Worm (Caenorhabditis elegans) whole organism, L4 larva: Measurements from ENCODE around the gene Y110A2AL.4.
A peak's percentile ranks its signal among the peaks of the same experiment; 100 is the strongest.

ENCODE experiments used
- F26F4.8 ChIP-seq: fragments of 200-800 bp; sonication (Bioruptor generic); conservative IDR thresholded peaks from 2 replicates; pipeline ENCODE4 v1.3.6; 2022; ENCODE audit warnings: missing genetic modification characterization, missing compliant biosample characterization
- F37D6.2 ChIP-seq: sonication (generic microtip); optimal IDR thresholded peaks from 2 replicates; lab custom pipeline; 2016; ENCODE audit warnings: mild to moderate bottlenecking, missing genetic modification characterization, missing compliant biosample characterization
- F44E2.7 ChIP-seq: fragments of 200-800 bp; sonication (Bioruptor generic); IDR thresholded peaks from 2 replicates; pipeline ENCODE4 v2.1.2; 2022; ENCODE audit warnings: missing genetic modification characterization, missing compliant biosample characterization
- T20F7.1 ChIP-seq: fragments of 200-800 bp; sonication (Bioruptor generic); optimal IDR thresholded peaks from 2 replicates; lab custom pipeline; 2018; ENCODE audit warnings: mild to moderate bottlenecking, missing genetic modification characterization, missing compliant biosample characterization
- T26A8.4 ChIP-seq: fragments of 200-800 bp; sonication (Bioruptor generic); IDR thresholded peaks from 2 replicates; pipeline ENCODE4 v1.3.6; 2022; ENCODE audit warnings: missing genetic modification characterization, missing compliant biosample characterization
- Y5F2A.4 ChIP-seq: fragments of 200-800 bp; sonication (Bioruptor generic); optimal IDR thresholded peaks from 2 replicates; lab custom pipeline; 2018; ENCODE audit warnings: mild to moderate bottlenecking, missing genetic modification characterization, missing compliant biosample characterization
- ZK546.5 ChIP-seq, 2 experiments: sonication (generic microtip); optimal IDR thresholded peaks; 2 replicates each; lab custom pipeline; 2017; ENCODE audit warnings: missing biosample characterization in 2 of 2, missing genetic modification characterization in 2 of 2
- aha-1 ChIP-seq: fragments of 150-350 bp; peaks from one replicate; lab custom pipeline; 2014; ENCODE audit warnings: missing biosample characterization, missing genetic modification characterization
- aly-2 ChIP-seq: sonication (generic microtip); optimal IDR thresholded peaks from 2 replicates; lab custom pipeline; 2018; ENCODE audit warnings: missing biosample characterization, missing genetic modification characterization
- ama-1 ChIP-seq: fragments of 150-350 bp; optimal IDR thresholded peaks from 2 replicates; lab custom pipeline; 2014; ENCODE audit warnings: inconsistent platforms, mixed read lengths
- arid-1 ChIP-seq: fragments of 200-800 bp; sonication (Bioruptor generic); conservative IDR thresholded peaks from 2 replicates; pipeline ENCODE4 v1.3.6; 2022; ENCODE audit warnings: missing genetic modification reagents, missing genetic modification characterization, missing compliant biosample characterization
- ceh-20 ChIP-seq: fragments of 200-800 bp; sonication (Bioruptor generic); IDR thresholded peaks from 2 replicates; pipeline ENCODE4 v1.3.6; 2022; ENCODE audit warnings: missing genetic modification reagents, missing genetic modification characterization, missing compliant biosample characterization
- ceh-32 ChIP-seq: sonication (generic microtip); optimal IDR thresholded peaks from 2 replicates; lab custom pipeline; 2016; ENCODE audit warnings: mild to moderate bottlenecking, missing genetic modification characterization, missing compliant biosample characterization; ENCODE audit not compliant: poor library complexity
- ceh-62 ChIP-seq: sonication (generic microtip); optimal IDR thresholded peaks from 2 replicates; lab custom pipeline; 2017; ENCODE audit warnings: missing biosample characterization, missing genetic modification characterization
- cey-2 ChIP-seq: sonication (generic microtip); optimal IDR thresholded peaks from 3 replicates; lab custom pipeline; 2017; ENCODE audit warnings: missing genetic modification characterization, mild to moderate bottlenecking, missing compliant biosample characterization, antibody characterized with exemption, borderline replicate concordance; ENCODE audit not compliant: insufficient read depth
- daf-12 ChIP-seq: fragments of 150-350 bp; optimal IDR thresholded peaks from 2 replicates; lab custom pipeline; 2014; ENCODE audit warnings: missing biosample characterization, missing genetic modification reagents, missing genetic modification characterization
- dve-1 ChIP-seq: sonication (generic microtip); optimal IDR thresholded peaks from 2 replicates; lab custom pipeline; 2017; ENCODE audit warnings: antibody characterized with exemption, mild to moderate bottlenecking, missing genetic modification characterization, missing compliant biosample characterization; ENCODE audit not compliant: insufficient read depth
- hlh-30 ChIP-seq: sonication (generic microtip); optimal IDR thresholded peaks from 2 replicates; lab custom pipeline; 2017; ENCODE audit warnings: antibody characterized with exemption, mild to moderate bottlenecking, missing genetic modification characterization, missing compliant biosample characterization; ENCODE audit not compliant: insufficient read depth
- lim-7 ChIP-seq: fragments of 200-800 bp; sonication (Bioruptor generic); IDR thresholded peaks from 2 replicates; pipeline ENCODE4 v1.3.6; 2022; ENCODE audit warnings: missing genetic modification characterization, missing compliant biosample characterization
- lin-13 ChIP-seq: fragments of 150-350 bp; optimal IDR thresholded peaks from 2 replicates; lab custom pipeline; 2014; ENCODE audit warnings: missing biosample characterization, missing genetic modification reagents, missing genetic modification characterization
- lin-15B ChIP-seq: fragments of 150-350 bp; sonication (generic microtip); optimal IDR thresholded peaks from 3 replicates; lab custom pipeline; 2014; ENCODE audit warnings: missing biosample characterization, missing genetic modification characterization
- lin-29 ChIP-seq: fragments of 200-800 bp; sonication (Bioruptor generic); IDR thresholded peaks from 2 replicates; pipeline ENCODE4 v1.3.6; 2022; ENCODE audit warnings: missing genetic modification reagents, missing genetic modification characterization, missing compliant biosample characterization
- lsy-2 ChIP-seq, 2 experiments: fragments of 150-350 bp in 1 of 2; sonication (generic microtip) in 1 of 2; optimal IDR thresholded peaks; 2 replicates each; lab custom pipeline; 2014 to 2017; ENCODE audit warnings: missing biosample characterization in 2 of 2, missing genetic modification characterization in 2 of 2
- mdl-1 ChIP-seq, 2 experiments: fragments of 150-350 bp in 1 of 2; sonication (generic microtip) in 1 of 2; optimal IDR thresholded peaks; 2 replicates each; lab custom pipeline; 2014 to 2017; ENCODE audit warnings: missing biosample characterization in 2 of 2, missing genetic modification characterization in 2 of 2
- mxl-3 ChIP-seq: fragments of 200-800 bp; sonication (Bioruptor generic); optimal IDR thresholded peaks from 2 replicates; lab custom pipeline; 2018; ENCODE audit warnings: mild to moderate bottlenecking, missing genetic modification characterization, missing compliant biosample characterization
- nhr-102 ChIP-seq: sonication (generic microtip); optimal IDR thresholded peaks from 2 replicates; lab custom pipeline; 2016; ENCODE audit warnings: mild to moderate bottlenecking, missing genetic modification characterization, moderate library complexity, missing compliant biosample characterization
- nhr-11 ChIP-seq: fragments of 150-350 bp; optimal IDR thresholded peaks from 2 replicates; lab custom pipeline; 2014; ENCODE audit warnings: missing biosample characterization, missing genetic modification characterization
- nhr-237 ChIP-seq: sonication (generic microtip); optimal IDR thresholded peaks from 2 replicates; lab custom pipeline; 2017; ENCODE audit warnings: missing biosample characterization, missing genetic modification characterization
- nhr-28 ChIP-seq: fragments of 150-350 bp; optimal IDR thresholded peaks from 2 replicates; lab custom pipeline; 2014; ENCODE audit warnings: missing biosample characterization, missing genetic modification characterization
- nhr-41 ChIP-seq: fragments of 200-800 bp; sonication (Bioruptor generic); IDR thresholded peaks from 2 replicates; pipeline ENCODE4 v1.3.6; 2022; ENCODE audit warnings: missing genetic modification reagents, missing genetic modification characterization, missing compliant biosample characterization
- nhr-6 ChIP-seq: fragments of 150-350 bp; optimal IDR thresholded peaks from 2 replicates; lab custom pipeline; 2014; ENCODE audit warnings: missing biosample characterization, missing genetic modification characterization
- nhr-76 ChIP-seq: fragments of 150-350 bp; optimal IDR thresholded peaks from 2 replicates; lab custom pipeline; 2014; ENCODE audit warnings: missing biosample characterization, missing genetic modification characterization
- rbr-2 ChIP-seq: sonication (generic microtip); optimal IDR thresholded peaks from 2 replicates; lab custom pipeline; 2016; ENCODE audit warnings: missing genotype, missing genetic modification characterization, missing compliant biosample characterization
- set-16 ChIP-seq: fragments of 200-800 bp; sonication (Bioruptor generic); IDR thresholded peaks from 2 replicates; pipeline ENCODE4 v1.3.6; 2022; ENCODE audit warnings: missing genetic modification reagents, missing genetic modification characterization, missing compliant biosample characterization
- skn-1 ChIP-seq: fragments of 150-350 bp; optimal IDR thresholded peaks from 2 replicates; lab custom pipeline; 2014; ENCODE audit warnings: missing biosample characterization, missing genetic modification characterization
- snpc-1.2 ChIP-seq: fragments of 200-800 bp; sonication (Bioruptor generic); IDR thresholded peaks from 2 replicates; pipeline ENCODE4 v1.3.6; 2022; ENCODE audit warnings: missing genetic modification reagents, missing genetic modification characterization, missing compliant biosample characterization
- snpc-4 ChIP-seq: fragments of 150-350 bp; optimal IDR thresholded peaks from 2 replicates; lab custom pipeline; 2014; ENCODE audit warnings: missing biosample characterization, missing genetic modification characterization
- tra-1 ChIP-seq: fragments of 200-800 bp; sonication (Bioruptor generic); IDR thresholded peaks from 2 replicates; pipeline ENCODE4 v1.3.6; 2022; ENCODE audit warnings: missing genetic modification reagents, missing genetic modification characterization, missing compliant biosample characterization
- unc-130 ChIP-seq: sonication (generic microtip); optimal IDR thresholded peaks from 2 replicates; lab custom pipeline; 2016; ENCODE audit warnings: missing genetic modification reagents, missing genetic modification characterization, missing compliant biosample characterization
- unc-62 ChIP-seq, 3 experiments: fragments of 150-350 bp in 1 of 3; sonication (generic microtip); optimal IDR thresholded peaks in 2 of 3; peaks in 1 of 3; 1 replicate in 1 of 3; 2 replicates in 2 of 3; lab custom pipeline; 2014 to 2017; ENCODE audit warnings: missing biosample characterization in 3 of 3, missing genetic modification characterization in 3 of 3, missing genetic modification reagents in 3 of 3, missing genotype in 1 of 3
- vab-7 ChIP-seq: fragments of 200-800 bp; sonication (Bioruptor generic); IDR thresholded peaks from 2 replicates; pipeline ENCODE4 v1.3.6; 2022; ENCODE audit warnings: missing genetic modification reagents, missing genetic modification characterization, missing compliant biosample characterization
- zag-1 ChIP-seq: fragments of 150-350 bp; optimal IDR thresholded peaks from 2 replicates; lab custom pipeline; 2014; ENCODE audit warnings: missing biosample characterization, missing genetic modification characterization
- zfp-2 ChIP-seq: sonication (generic microtip); optimal IDR thresholded peaks from 2 replicates; lab custom pipeline; 2016; ENCODE audit warnings: mild to moderate bottlenecking, missing genetic modification characterization, missing compliant biosample characterization
- zfp-3 ChIP-seq: fragments of 200-800 bp; sonication (Bioruptor generic); conservative IDR thresholded peaks from 2 replicates; pipeline ENCODE4 v1.3.6; 2022; ENCODE audit warnings: missing genetic modification reagents, missing genetic modification characterization, missing compliant biosample characterization

Gene Y110A2AL.4

ce11 chrII:2836853-2837252 is 2.3 kb upstream of the Y110A2AL.4 start, which contains the start of gene K12H6.7:
TSS of gene K12H6.7 (minus strand) at chrII:2836953.
- no peak for TF ChIP-seq lsy-2 (tag; optimal IDR thresholded peaks at IDR 0.05; lab: Kevin White, UChicago)
- TF ChIP-seq nhr-6 (tag; lab: Kevin White, UChicago): no peak
- no peak for TF ChIP-seq snpc-1.2 (GFP tag; lab: Robert Waterston, UW)
- no peak for TF ChIP-seq F26F4.8 (GFP tag; lab: Robert Waterston, UW)
- TF ChIP-seq nhr-28 (tag; lab: Kevin White, UChicago): no peak
- TF ChIP-seq lim-7: no peak
- no peak for TF ChIP-seq vab-7 (GFP tag; lab: Robert Waterston, UW)
- no peak for TF ChIP-seq nhr-76
- TF ChIP-seq zfp-3 (GFP tag; lab: Robert Waterston, UW): no peak
- no peak for TF ChIP-seq ama-1 (lab: Kevin White, UChicago)
- no peak for TF ChIP-seq nhr-11

ce11 chrII:2841529-2841928 is 2.4 kb downstream of the Y110A2AL.4 start, which contains the start of gene Y110A2AL.6:
TSS of gene Y110A2AL.6 (minus strand) at chrII:2841629.
- TF ChIP-seq unc-130 (GFP tag; lab: Kevin White, UChicago): no peak
- no peak for TF ChIP-seq nhr-41 (GFP tag; lab: Robert Waterston, UW)
- no peak for TF ChIP-seq lin-29 (GFP tag; lab: Robert Waterston, UW)
- no peak for TF ChIP-seq snpc-4 (tag; lab: Kevin White, UChicago)
- TF ChIP-seq cey-2: no peak
- TF ChIP-seq ceh-32 (tag; lab: Kevin White, UChicago): no peak
- TF ChIP-seq F37D6.2 (tag; lab: Kevin White, UChicago): no peak
- no peak for TF ChIP-seq rbr-2 (tag; lab: Kevin White, UChicago)
- no peak for TF ChIP-seq Y5F2A.4 (GFP tag; lab: Kevin White, UChicago)
- TF ChIP-seq dve-1 (tag; lab: Kevin White, UChicago): no peak
- no peak for TF ChIP-seq hlh-30 (tag; lab: Kevin White, UChicago)
- TF ChIP-seq daf-12 (tag; lab: Kevin White, UChicago): no peak
- no peak for TF ChIP-seq zfp-2
- TF ChIP-seq F26F4.8 (GFP tag; lab: Robert Waterston, UW): no peak
- no peak for TF ChIP-seq lim-7
- no peak for TF ChIP-seq ceh-20

ce11 chrII:2843088-2843487 is 4.0 kb downstream of the Y110A2AL.4 start, which contains the start of gene Y110A2AL.7:
TSS of gene Y110A2AL.7 (minus strand) at chrII:2843188.
- peak in 1 of 2 experiments; percentile 64 for TF ChIP-seq unc-62 (GFP tag; optimal IDR thresholded peaks at IDR 0.05 in 1 of 2; lab: Kevin White, UChicago)
- no peak for TF ChIP-seq unc-62 (tag; optimal IDR thresholded peaks at IDR 0.05; lab: Kevin White, UChicago)
- TF ChIP-seq T26A8.4: no peak

DNA sequence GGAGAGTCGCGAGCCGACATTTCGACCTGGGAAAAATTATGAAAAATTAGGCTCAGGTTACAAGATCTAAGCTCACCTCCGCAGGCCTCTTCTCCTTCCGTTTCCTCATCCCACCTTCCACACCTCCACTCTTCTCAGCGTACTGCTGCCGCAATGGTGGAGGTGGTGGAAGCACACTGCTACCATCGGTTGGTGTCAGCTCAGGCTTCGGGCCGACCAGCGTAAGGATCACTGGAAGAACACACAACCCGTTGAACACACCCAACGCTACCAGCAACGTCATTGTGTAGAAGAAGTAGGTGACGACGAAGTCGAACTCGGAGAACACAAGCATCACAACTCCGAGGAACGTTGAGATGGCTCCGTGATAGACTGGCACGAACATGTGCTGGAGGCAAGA is 6.6 kb downstream of the Y110A2AL.4 start:
- no peak for TF ChIP-seq nhr-41 (GFP tag; lab: Robert Waterston, UW)
- peak; percentile 54 for TF ChIP-seq set-16 (GFP tag; lab: Robert Waterston, UW)
- no peak for TF ChIP-seq ceh-62 (tag; lab: Kevin White, UChicago)
- no peak for TF ChIP-seq skn-1
- TF ChIP-seq, all 104 proteins: peak for 1

ce11 chrII:2846552-2846951 is 7.4 kb downstream of the Y110A2AL.4 start:
- TF ChIP-seq T20F7.1 (GFP tag; lab: Kevin White, UChicago): no peak
- TF ChIP-seq unc-130 (GFP tag; lab: Kevin White, UChicago): no peak
- TF ChIP-seq aly-2 (tag; lab: Kevin White, UChicago): no peak
- no peak for TF ChIP-seq mdl-1 (tag; optimal IDR thresholded peaks at IDR 0.05; lab: Kevin White, UChicago)
- TF ChIP-seq ZK546.5 (tag; optimal IDR thresholded peaks at IDR 0.05; lab: Kevin White, UChicago): no peak
- no peak for TF ChIP-seq ama-1 (lab: Kevin White, UChicago)
- no peak for TF ChIP-seq nhr-102
- TF ChIP-seq aha-1 (tag; lab: Kevin White, UChicago): no peak
- no peak for TF ChIP-seq F44E2.7 (GFP tag; lab: Robert Waterston, UW)
- no peak for TF ChIP-seq lin-13 (GFP tag; lab: Kevin White, UChicago)
- TF ChIP-seq lin-15B (tag; lab: Kevin White, UChicago): no peak
- TF ChIP-seq nhr-237 (tag; lab: Kevin White, UChicago): no peak
- TF ChIP-seq dve-1 (tag; lab: Kevin White, UChicago): no peak
- TF ChIP-seq zag-1 (tag; lab: Kevin White, UChicago): no peak
- TF ChIP-seq arid-1 (GFP tag; lab: Robert Waterston, UW): no peak
- no peak for TF ChIP-seq F37D6.2 (tag; lab: Kevin White, UChicago)
- no peak for TF ChIP-seq tra-1
- no peak for TF ChIP-seq mxl-3 (GFP tag; lab: Kevin White, UChicago)
